Worm (Caenorhabditis elegans) whole organism, mixed stage, embryonic: ENCODE results near the gene T23F2.4.

Source experiments
- mab-5 ChIP-seq: fragments of 150-350 bp; optimal IDR thresholded peaks from 2 replicates; lab custom pipeline; 2014; ENCODE audit warnings: missing biosample characterization, missing genetic modification characterization
- nhr-28 ChIP-seq: fragments of 150-350 bp; optimal IDR thresholded peaks from 2 replicates; lab custom pipeline; 2014; ENCODE audit warnings: missing biosample characterization, missing genetic modification characterization
- pha-4 ChIP-seq: fragments of 150-350 bp; optimal IDR thresholded peaks from 2 replicates; lab custom pipeline; 2018; ENCODE audit warnings: missing biosample characterization, missing genetic modification reagents, missing genetic modification characterization

DNA sequence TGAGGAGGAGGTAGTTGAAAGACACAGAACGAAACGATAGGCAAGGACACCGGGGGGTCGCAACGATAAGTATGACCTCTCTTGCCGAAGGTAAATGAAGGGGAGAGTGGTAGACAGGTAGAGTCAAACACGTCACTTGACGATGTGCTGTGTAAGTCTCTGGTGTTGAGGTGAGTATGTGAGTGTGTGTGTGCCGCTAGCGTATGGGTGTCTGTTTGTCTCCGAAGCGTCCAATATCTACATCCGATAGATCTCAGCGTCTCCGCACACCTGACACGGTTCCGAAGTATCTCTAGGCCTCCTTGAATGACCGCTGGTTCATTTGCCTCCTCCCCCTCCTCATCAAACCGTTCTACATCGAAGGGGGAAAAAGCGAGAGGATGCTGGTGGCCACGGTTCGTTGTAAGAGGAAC lies 39.7 kb downstream of the T23F2.4 start:
- TF ChIP-seq nhr-28 (tag; lab: Kevin White, UChicago) (no peak), mab-5 (tag; lab: Kevin White, UChicago) (no peak), pha-4 (tag; lab: Kevin White, UChicago) (peak; percentile 93)
